Fruit fly (Drosophila melanogaster): ENCODE data around the gene MagR.
A peak's percentile ranks its signal among the peaks of the same experiment; 100 is the strongest.

The MagR gene

DNA sequence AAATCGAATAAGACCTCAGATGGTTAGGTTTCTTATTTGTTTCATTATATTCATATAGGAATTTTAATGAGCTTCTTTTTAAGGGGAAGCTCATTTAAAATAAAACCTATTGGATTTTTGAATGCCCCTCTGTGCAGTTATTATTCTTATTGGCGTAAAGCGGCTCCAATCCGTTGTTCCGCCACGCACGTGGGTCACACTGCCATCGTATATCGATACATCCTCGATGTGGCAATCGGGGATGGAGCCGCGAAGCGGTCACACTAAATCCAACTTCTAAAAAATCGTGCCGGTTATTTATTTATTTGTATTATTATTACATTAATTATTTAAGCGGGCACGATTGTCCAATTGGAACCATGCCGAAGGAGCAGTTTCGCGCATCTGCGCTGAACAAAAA lies 28.7 kb downstream of the MagR start, which contains the start of gene Polr3A (continued):
- peak; percentile 29 for TF ChIP-seq Ets97D (GFP tag; optimal IDR thresholded peaks at IDR 0.05)
- no peak for TF ChIP-seq nmo (GFP tag; optimal IDR thresholded peaks at IDR 0.05)
- no peak for TF ChIP-seq Asciz (GFP tag; optimal IDR thresholded peaks at IDR 0.05)
- TF ChIP-seq CG4617 (GFP tag; optimal IDR thresholded peaks at IDR 0.05; ENCODE audit: borderline replicate concordance): peak; percentile 29
- no peak for TF ChIP-seq pita (GFP tag; optimal IDR thresholded peaks at IDR 0.05)
- TF ChIP-seq CG9609 (GFP tag; optimal IDR thresholded peaks at IDR 0.05): no peak
- TF ChIP-seq hkb (optimal IDR thresholded peaks at IDR 0.05): no peak
- TF ChIP-seq hkb (GFP tag; IDR thresholded peaks at IDR 0.05): no peak
- TF ChIP-seq zen (tag; optimal IDR thresholded peaks at IDR 0.05): peak; percentile 49
- TF ChIP-seq sc (optimal IDR thresholded peaks at IDR 0.05): no peak
- TF ChIP-seq sc (GFP tag; optimal IDR thresholded peaks at IDR 0.05): no peak
- no peak for TF ChIP-seq phol (tag; optimal IDR thresholded peaks at IDR 0.05)
- TF ChIP-seq gcm2 (GFP tag; optimal IDR thresholded peaks at IDR 0.05): no peak
- no peak for TF ChIP-seq E2f1 (GFP tag; IDR thresholded peaks at IDR 0.05)
- TF ChIP-seq CG12744 (GFP tag; optimal IDR thresholded peaks at IDR 0.05): no peak
- TF ChIP-seq Bgb (GFP tag; IDR thresholded peaks at IDR 0.05; ENCODE audit: partially characterized antibody): peak; percentile 70
- TF ChIP-seq Rx (GFP tag; IDR thresholded peaks at IDR 0.05): no peak
- no peak for TF ChIP-seq HLH54F (GFP tag; optimal IDR thresholded peaks at IDR 0.05)
- no peak for TF ChIP-seq crp (GFP tag; optimal IDR thresholded peaks at IDR 0.05)
- no peak for TF ChIP-seq CG10321 (GFP tag; IDR thresholded peaks at IDR 0.05)
- TF ChIP-seq CG8924 (tag; optimal IDR thresholded peaks at IDR 0.05): no peak
- no peak for TF ChIP-seq CG31441 (GFP tag; IDR thresholded peaks at IDR 0.05)
- TF ChIP-seq nerfin-2 (GFP tag; IDR thresholded peaks at IDR 0.05; ENCODE audit: partially characterized antibody): no peak
- no peak for TF ChIP-seq Xrp1 (GFP tag; IDR thresholded peaks at IDR 0.05)
- TF ChIP-seq B-H1 (GFP tag; IDR thresholded peaks at IDR 0.05): no peak
- no peak for TF ChIP-seq Optix (GFP tag; IDR thresholded peaks at IDR 0.05)
- no peak for TF ChIP-seq D19B (GFP tag; optimal IDR thresholded peaks at IDR 0.05)
- TF ChIP-seq CG11696 (GFP tag; IDR thresholded peaks at IDR 0.05): no peak
- TF ChIP-seq knrl (GFP tag; IDR thresholded peaks at IDR 0.05; ENCODE audit: partially characterized antibody): peak; percentile 57
- TF ChIP-seq pzg (GFP tag; optimal IDR thresholded peaks at IDR 0.05): peak; percentile 63
- TF ChIP-seq ATbp (GFP tag; optimal IDR thresholded peaks at IDR 0.05): no peak
- TF ChIP-seq Nf-YA (GFP tag; IDR thresholded peaks at IDR 0.05): no peak
- no peak for TF ChIP-seq CG13296 (GFP tag; optimal IDR thresholded peaks at IDR 0.05)
- TF ChIP-seq CG32767 (GFP tag; IDR thresholded peaks at IDR 0.05): no peak
- TF ChIP-seq peb (GFP tag; IDR thresholded peaks at IDR 0.05): no peak
- no peak for TF ChIP-seq Oaz (GFP tag; IDR thresholded peaks at IDR 0.05)
- no peak for TF ChIP-seq ssp (GFP tag; IDR thresholded peaks at IDR 0.05)
- TF ChIP-seq CG2889 (GFP tag; IDR thresholded peaks at IDR 0.05): no peak
- TF ChIP-seq CG3407 (GFP tag; optimal IDR thresholded peaks at IDR 0.05): no peak
- TF ChIP-seq ato (GFP tag; IDR thresholded peaks at IDR 0.05; ENCODE audit: partially characterized antibody): peak; percentile 49
- TF ChIP-seq CG32532 (GFP tag; IDR thresholded peaks at IDR 0.05): no peak
- peak; percentile 73; the same call in 2 of the 3 replicates for TF ChIP-seq CG6791 (GFP tag; IDR thresholded peaks at IDR 0.05; ENCODE audit: partially characterized antibody)
- TF ChIP-seq cato (GFP tag; optimal IDR thresholded peaks at IDR 0.05; ENCODE audit: borderline replicate concordance): no peak
- no peak for TF ChIP-seq yki (optimal IDR thresholded peaks at IDR 0.05)
- no peak for TF ChIP-seq scrt (GFP tag; optimal IDR thresholded peaks at IDR 0.05)
- TF ChIP-seq CG8765 (GFP tag; IDR thresholded peaks at IDR 0.05): no peak
- TF ChIP-seq Dip3 (GFP tag; optimal IDR thresholded peaks at IDR 0.05): no peak
- no peak for TF ChIP-seq H2.0 (GFP tag; IDR thresholded peaks at IDR 0.05)
- TF ChIP-seq CG17912 (GFP tag; optimal IDR thresholded peaks at IDR 0.05): no peak
- TF ChIP-seq CG18599 (GFP tag; optimal IDR thresholded peaks at IDR 0.05): no peak
- no peak for TF ChIP-seq hth (optimal IDR thresholded peaks at IDR 0.05)
- no peak for TF ChIP-seq Poxn (GFP tag; IDR thresholded peaks at IDR 0.05)
- 0 out of 3 replicates have a peak, but pooled peaks have one; percentile 25 for TF ChIP-seq vnd (GFP tag; IDR thresholded peaks at IDR 0.05; ENCODE audit: partially characterized antibody)

Data from whole organism, embryonic.